Fruit fly (Drosophila melanogaster) whole organism, prepupa: Measurements from ENCODE around the gene CG1299.
A peak's percentile ranks its signal among the peaks of the same experiment; 100 is the strongest.

ENCODE experiments used
- Blimp-1 ChIP-seq: fragments of 200-800 bp; sonication (Bioruptor generic); optimal IDR thresholded peaks from 3 replicates; lab custom pipeline; 2017; ENCODE audit warnings: missing biosample characterization, missing genetic modification characterization, mild to moderate bottlenecking, moderate library complexity, missing genetic modification reagents
- CG10631 ChIP-seq: fragments of 200-800 bp; sonication (Bioruptor generic); optimal IDR thresholded peaks from 2 replicates; lab custom pipeline; 2016; ENCODE audit warnings: missing biosample characterization, missing genetic modification characterization
- CG11294 ChIP-seq: fragments of 200-800 bp; sonication (Bioruptor generic); IDR thresholded peaks from 2 replicates; pipeline ENCODE4 v1.3.6; 2022; ENCODE audit warnings: missing biosample characterization, missing genetic modification characterization
- CG11902 ChIP-seq: fragments of 200-800 bp; sonication (Bioruptor generic); optimal IDR thresholded peaks from 3 replicates; lab custom pipeline; 2016; ENCODE audit warnings: missing biosample characterization, missing genetic modification characterization
- CG15336 ChIP-seq: fragments of 200-800 bp; sonication (Bioruptor generic); IDR thresholded peaks from 2 replicates; pipeline ENCODE4 v1.3.6; 2022; ENCODE audit warnings: missing biosample characterization, missing genetic modification characterization
- CG16779 ChIP-seq: fragments of 200-800 bp; sonication (Bioruptor generic); optimal IDR thresholded peaks from 3 replicates; lab custom pipeline; 2017; ENCODE audit warnings: missing biosample characterization, mild to moderate bottlenecking, missing genetic modification characterization
- CG32006 ChIP-seq: fragments of 200-800 bp; sonication (Bioruptor generic); optimal IDR thresholded peaks from 3 replicates; lab custom pipeline; 2017; ENCODE audit warnings: missing biosample characterization, mild to moderate bottlenecking, missing genetic modification characterization
- CG34406 ChIP-seq: fragments of 200-800 bp; sonication (Bioruptor generic); optimal IDR thresholded peaks from 3 replicates; lab custom pipeline; 2016; ENCODE audit warnings: missing biosample characterization, missing genetic modification characterization
- CG6276 ChIP-seq: fragments of 200-800 bp; sonication (Bioruptor generic); optimal IDR thresholded peaks from 2 replicates; lab custom pipeline; 2017; ENCODE audit warnings: missing biosample characterization, mild to moderate bottlenecking, missing genetic modification characterization
- CG6808 ChIP-seq: fragments of 200-800 bp; sonication (Bioruptor generic); optimal IDR thresholded peaks from 3 replicates; lab custom pipeline; 2017; ENCODE audit warnings: missing biosample characterization, missing genetic modification characterization, mild to moderate bottlenecking, moderate library complexity, missing genetic modification reagents
- CG8119 ChIP-seq: fragments of 200-800 bp; sonication (Bioruptor generic); IDR thresholded peaks from 3 replicates; pipeline ENCODE4 v1.3.6; 2022; ENCODE audit warnings: missing biosample characterization, missing genetic modification characterization
- Eip78C ChIP-seq: fragments of 200-800 bp; sonication (Bioruptor generic); peaks from one replicate; lab custom pipeline; 2016; ENCODE audit warnings: missing biosample characterization, missing genetic modification characterization
- Eip93F ChIP-seq: fragments of 200-800 bp; sonication (Bioruptor generic); optimal IDR thresholded peaks from 2 replicates; lab custom pipeline; 2016; ENCODE audit warnings: missing biosample characterization, mild to moderate bottlenecking, missing genetic modification characterization
- Ets96B ChIP-seq: fragments of 200-800 bp; optimal IDR thresholded peaks from 2 replicates; lab custom pipeline; 2019; ENCODE audit warnings: missing biosample characterization, mild to moderate bottlenecking, missing genetic modification characterization, moderate library complexity
- Gug ChIP-seq: fragments of 200-800 bp; sonication (Bioruptor generic); IDR thresholded peaks from 2 replicates; pipeline ENCODE4 v1.3.6; 2022; ENCODE audit warnings: missing biosample characterization, missing genetic modification characterization
- Hr38 ChIP-seq: sonication (Bioruptor generic); optimal IDR thresholded peaks from 2 replicates; lab custom pipeline; 2016; ENCODE audit warnings: missing biosample characterization, missing genetic modification characterization
- Hr4 ChIP-seq: fragments of 200-800 bp; sonication (Bioruptor generic); optimal IDR thresholded peaks from 3 replicates; lab custom pipeline; 2016; ENCODE audit warnings: missing biosample characterization, missing genetic modification characterization
- OdsH ChIP-seq: fragments of 200-800 bp; sonication (Bioruptor generic); optimal IDR thresholded peaks from 3 replicates; lab custom pipeline; 2016; ENCODE audit warnings: missing biosample characterization, missing genetic modification characterization
- Smox ChIP-seq: fragments of 200-800 bp; sonication (Bioruptor generic); optimal IDR thresholded peaks from 3 replicates; lab custom pipeline; 2016; ENCODE audit warnings: missing biosample characterization, missing genetic modification characterization
- achi ChIP-seq: fragments of 200-800 bp; sonication (Bioruptor generic); optimal IDR thresholded peaks from 3 replicates; lab custom pipeline; 2016; ENCODE audit warnings: missing biosample characterization, missing genetic modification characterization
- cyc ChIP-seq: fragments of 200-800 bp; sonication (Bioruptor generic); optimal IDR thresholded peaks from 3 replicates; lab custom pipeline; 2016; ENCODE audit warnings: missing biosample characterization, missing genetic modification characterization
- dac ChIP-seq: fragments of 200-800 bp; sonication (Bioruptor generic); optimal IDR thresholded peaks from 2 replicates; lab custom pipeline; 2017; ENCODE audit warnings: missing biosample characterization, mild to moderate bottlenecking, missing genetic modification characterization
- eg ChIP-seq: fragments of 200-800 bp; sonication (Bioruptor generic); IDR thresholded peaks from 3 replicates; pipeline ENCODE4 v1.3.6; 2022; ENCODE audit warnings: missing biosample characterization, missing genetic modification characterization
- fd59A ChIP-seq: fragments of 200-800 bp; sonication (Bioruptor generic); optimal IDR thresholded peaks from 2 replicates; lab custom pipeline; 2017; ENCODE audit warnings: missing biosample characterization, mild to moderate bottlenecking, missing genetic modification characterization, missing genetic modification reagents
- fd85E ChIP-seq: fragments of 200-800 bp; sonication (Bioruptor generic); optimal IDR thresholded peaks from 3 replicates; lab custom pipeline; 2016; ENCODE audit warnings: missing biosample characterization, missing genetic modification characterization
- fkh ChIP-seq: fragments of 200-800 bp; sonication (Bioruptor generic); optimal IDR thresholded peaks from 3 replicates; lab custom pipeline; 2017; ENCODE audit warnings: missing biosample characterization, mild to moderate bottlenecking, missing genetic modification characterization, moderate library complexity
- net ChIP-seq: fragments of 200-800 bp; sonication (Bioruptor generic); optimal IDR thresholded peaks from 3 replicates; lab custom pipeline; 2016; ENCODE audit warnings: missing biosample characterization, missing genetic modification characterization
- pdm3 ChIP-seq: fragments of 200-800 bp; sonication (Bioruptor generic); optimal IDR thresholded peaks from 3 replicates; lab custom pipeline; 2016; ENCODE audit warnings: missing biosample characterization, missing genetic modification characterization
- salr ChIP-seq, 2 experiments: fragments of 200-800 bp; sonication (Bioruptor generic); optimal IDR thresholded peaks; 3 replicates each; lab custom pipeline; 2016 to 2018; ENCODE audit warnings: missing biosample characterization in 2 of 2, missing genetic modification characterization in 2 of 2, mild to moderate bottlenecking in 1 of 2
- svp ChIP-seq: fragments of 200-800 bp; sonication (Bioruptor generic); peaks from one replicate; lab custom pipeline; 2016; ENCODE audit warnings: missing biosample characterization, missing genetic modification characterization
- topi ChIP-seq: fragments of 200-800 bp; sonication (Bioruptor generic); optimal IDR thresholded peaks from 3 replicates; lab custom pipeline; 2016; ENCODE audit warnings: missing biosample characterization, missing genetic modification characterization
- vri ChIP-seq: fragments of 200-800 bp; sonication (Bioruptor generic); optimal IDR thresholded peaks from 3 replicates; lab custom pipeline; 2016; ENCODE audit warnings: missing biosample characterization, mild to moderate bottlenecking, missing genetic modification characterization

CG1299 gene

dm6 chr3L:4108844-4109494, 39.5 kb upstream of the CG1299 start (continued):
- peak; percentile 69 for TF ChIP-seq OdsH (GFP tag; lab: Kevin White, UChicago)
- TF ChIP-seq CG6808 (GFP tag; lab: Kevin White, UChicago): peak; percentile 68
- TF ChIP-seq CG8119 (GFP tag; lab: Robert Waterston, UW): peak; percentile 74
- peak; percentile 16 for TF ChIP-seq CG16779 (tag; lab: Kevin White, UChicago)
- TF ChIP-seq CG11294: peak; percentile 27; the same call in 1 of the 2 replicates
- TF ChIP-seq svp (GFP tag; lab: Kevin White, UChicago): peak; percentile 79
- TF ChIP-seq CG34406 (GFP tag; lab: Kevin White, UChicago): peak; percentile 56
- peak; percentile 68 for TF ChIP-seq achi (GFP tag; lab: Kevin White, UChicago)
- peak; percentile 70 for TF ChIP-seq pdm3 (GFP tag; lab: Kevin White, UChicago)
- peak; percentile 53 for TF ChIP-seq Ets96B
- no peak for TF ChIP-seq Hr38 (GFP tag; lab: Kevin White, UChicago)
- peak; percentile 2 to 60 for TF ChIP-seq salr (GFP tag; optimal IDR thresholded peaks at IDR 0.05; lab: Kevin White, UChicago)
- TF ChIP-seq CG11902 (GFP tag; lab: Kevin White, UChicago): peak; percentile 46
- TF ChIP-seq Blimp-1 (GFP tag; lab: Kevin White, UChicago): no peak
- TF ChIP-seq cyc (GFP tag; lab: Kevin White, UChicago): peak; percentile 52

dm6 chr3L:4110212-4110611, 38.3 kb upstream of the CG1299 start:
- TF ChIP-seq fkh (GFP tag; lab: Kevin White, UChicago) (no peak), CG10631 (GFP tag; lab: Kevin White, UChicago) (no peak), vri (GFP tag; lab: Kevin White, UChicago) (peak; percentile 2), svp (GFP tag; lab: Kevin White, UChicago) (peak; percentile 82)

dm6 chr3L:4113998-4114397, 34.5 kb upstream of the CG1299 start:
- TF ChIP-seq Hr4 (no peak), svp (GFP tag; lab: Kevin White, UChicago) (peak; percentile 64)

dm6 chr3L:4115107-4115506, 33.4 kb upstream of the CG1299 start:
- TF ChIP-seq Blimp-1 (GFP tag; lab: Kevin White, UChicago): no peak
- peak; percentile 97 for TF ChIP-seq svp (GFP tag; lab: Kevin White, UChicago)

- TF ChIP-seq svp (GFP tag; lab: Kevin White, UChicago) (peak; percentile 16), fd85E (GFP tag; lab: Kevin White, UChicago) (no peak), Eip93F (GFP tag; lab: Kevin White, UChicago) (peak; percentile 74), vri (GFP tag; lab: Kevin White, UChicago) (peak; percentile 25), CG11902 (GFP tag; lab: Kevin White, UChicago) (no peak), Gug (GFP tag; lab: Robert Waterston, UW) (no peak), fkh (GFP tag; lab: Kevin White, UChicago) (no peak), dac (GFP tag; lab: Kevin White, UChicago) (no peak)
Measured at dm6 chr3L:4115701-4116100, 32.8 kb upstream of the CG1299 start.

- TF ChIP-seq Smox: no peak
- peak; percentile 63 for TF ChIP-seq eg (GFP tag; lab: Robert Waterston, UW)
- no peak for TF ChIP-seq fd59A (GFP tag; lab: Kevin White, UChicago)
- TF ChIP-seq topi: peak; percentile 10
- TF ChIP-seq vri (GFP tag; lab: Kevin White, UChicago): peak; percentile 61
- TF ChIP-seq fkh (GFP tag; lab: Kevin White, UChicago): peak; percentile 35
- peak; percentile 17 for TF ChIP-seq CG32006 (GFP tag; lab: Kevin White, UChicago)
- TF ChIP-seq CG11902 (GFP tag; lab: Kevin White, UChicago): no peak
- peak; percentile 22 for TF ChIP-seq pdm3 (GFP tag; lab: Kevin White, UChicago)
- TF ChIP-seq CG6276: peak; percentile 26
- TF ChIP-seq CG8119 (GFP tag; lab: Robert Waterston, UW): 0 out of 3 replicates have a peak, but pooled peaks have one; percentile 35
- peak; percentile 83 for TF ChIP-seq svp (GFP tag; lab: Kevin White, UChicago)
- peak; percentile 70 for TF ChIP-seq CG15336
- TF ChIP-seq Eip93F (GFP tag; lab: Kevin White, UChicago): peak; percentile 77
- TF ChIP-seq Eip78C (GFP tag; lab: Kevin White, UChicago): peak; percentile 71
- peak; percentile 9 for TF ChIP-seq OdsH (GFP tag; lab: Kevin White, UChicago)
- TF ChIP-seq net (GFP tag; lab: Kevin White, UChicago): peak; percentile 11
- peak; percentile 14 for TF ChIP-seq Ets96B
- peak; percentile 11 for TF ChIP-seq achi (GFP tag; lab: Kevin White, UChicago)
- peak; percentile 18 for TF ChIP-seq Hr4
- TF ChIP-seq salr (GFP tag; optimal IDR thresholded peaks at IDR 0.05; lab: Kevin White, UChicago): no peak
- 0 out of 2 replicates have a peak, but pooled peaks have one; percentile 17 for TF ChIP-seq Gug (GFP tag; lab: Robert Waterston, UW)
- TF ChIP-seq Blimp-1 (GFP tag; lab: Kevin White, UChicago): no peak
Measured at dm6 chr3L:4116490-4117367, 31.8 kb upstream of the CG1299 start.
